Fruit fly (Drosophila melanogaster) whole organism, embryonic: ENCODE data around the gene Rsph1.

Source experiments
- Adf1 ChIP-seq: fragments of 200-800 bp; sonication (Bioruptor generic); IDR thresholded peaks from 2 replicates; pipeline ENCODE4 v1.3.6; 2022; ENCODE audit warnings: missing biosample characterization, missing genetic modification characterization
- Awh ChIP-seq: fragments of 200-800 bp; sonication (Bioruptor generic); IDR thresholded peaks from 2 replicates; pipeline ENCODE4, ENCODE4 v1.3.6; 2022; ENCODE audit warnings: missing biosample characterization, missing genetic modification characterization
- B-H2 ChIP-seq: fragments of 200-800 bp; sonication (Bioruptor generic); optimal IDR thresholded peaks from 2 replicates; lab custom pipeline; 2018; ENCODE audit warnings: missing biosample characterization, mild to moderate bottlenecking, missing genetic modification characterization
- CG12744 ChIP-seq: fragments of 200-800 bp; sonication (Bioruptor generic); optimal IDR thresholded peaks from 2 replicates; lab custom pipeline; 2016; ENCODE audit warnings: missing biosample characterization, missing genetic modification characterization
- CG13287 ChIP-seq: fragments of 200-800 bp; sonication (Bioruptor generic); IDR thresholded peaks from 2 replicates; pipeline ENCODE4 v1.3.6; 2022; ENCODE audit warnings: missing biosample characterization, missing genetic modification characterization; ENCODE audit not compliant: partially characterized antibody
- CG14710 ChIP-seq: fragments of 200-800 bp; sonication (Bioruptor generic); optimal IDR thresholded peaks from 3 replicates; lab custom pipeline; 2019; ENCODE audit warnings: missing biosample characterization, mild to moderate bottlenecking, missing genetic modification characterization, moderate library complexity
- CG18619 ChIP-seq: fragments of 200-800 bp; sonication (Bioruptor generic); optimal IDR thresholded peaks from 3 replicates; lab custom pipeline; 2017; ENCODE audit warnings: missing biosample characterization, mild to moderate bottlenecking, missing genetic modification characterization
- CG2202 ChIP-seq: fragments of 200-800 bp; sonication (Bioruptor generic); optimal IDR thresholded peaks from 2 replicates; lab custom pipeline; 2018; ENCODE audit warnings: missing biosample characterization, mild to moderate bottlenecking, missing genetic modification characterization
- CG2678 ChIP-seq: fragments of 200-800 bp; sonication (Bioruptor generic); optimal IDR thresholded peaks from 3 replicates; lab custom pipeline; 2019; ENCODE audit warnings: missing biosample characterization, mild to moderate bottlenecking, missing genetic modification characterization, moderate library complexity
- CG2875 ChIP-seq: fragments of 200-800 bp; sonication (Bioruptor generic); optimal IDR thresholded peaks from 2 replicates; lab custom pipeline; 2017; ENCODE audit warnings: missing biosample characterization, mild to moderate bottlenecking, missing genetic modification characterization, missing genetic modification reagents
- CG2889 ChIP-seq: fragments of 200-800 bp; sonication (Bioruptor generic); IDR thresholded peaks from 3 replicates; pipeline ENCODE4 v1.3.6; 2022; ENCODE audit warnings: missing biosample characterization, missing genetic modification characterization
- CG3407 ChIP-seq: fragments of 200-800 bp; sonication (Bioruptor generic); optimal IDR thresholded peaks from 2 replicates; lab custom pipeline; 2018; ENCODE audit warnings: missing biosample characterization, mild to moderate bottlenecking, missing genetic modification characterization
- CG3847 ChIP-seq: fragments of 200-800 bp; sonication (Bioruptor generic); IDR thresholded peaks from 2 replicates; pipeline ENCODE4 v1.3.6; 2022; ENCODE audit warnings: missing biosample characterization, missing genetic modification characterization
- CG6654 ChIP-seq: fragments of 200-800 bp; sonication (Bioruptor generic); optimal IDR thresholded peaks from 2 replicates; lab custom pipeline; 2017; ENCODE audit warnings: missing biosample characterization, mild to moderate bottlenecking, missing genetic modification characterization
- CG6683 ChIP-seq: fragments of 200-800 bp; sonication (Bioruptor generic); optimal IDR thresholded peaks from 2 replicates; lab custom pipeline; 2017; ENCODE audit warnings: missing biosample characterization, mild to moderate bottlenecking, missing genetic modification characterization, missing genetic modification reagents
- CG6813 ChIP-seq: fragments of 200-800 bp; sonication (Bioruptor generic); optimal IDR thresholded peaks from 2 replicates; lab custom pipeline; 2017; ENCODE audit warnings: missing biosample characterization, missing genetic modification characterization, mild to moderate bottlenecking, moderate library complexity, missing genetic modification reagents
- CG7786 ChIP-seq: fragments of 200-800 bp; sonication (Bioruptor generic); optimal IDR thresholded peaks from 2 replicates; lab custom pipeline; 2016; ENCODE audit warnings: missing biosample characterization, missing genetic modification characterization
- CG8290 ChIP-seq, 3 experiments: fragments of 200-800 bp; sonication (Bioruptor generic); optimal IDR thresholded peaks; 2 replicates each; lab custom pipeline; 2016 to 2019; ENCODE audit warnings: missing biosample characterization in 3 of 3, missing genetic modification characterization in 3 of 3, mild to moderate bottlenecking in 2 of 3, moderate library complexity in 1 of 3
- CG8924 ChIP-seq: fragments of 200-800 bp; optimal IDR thresholded peaks from 3 replicates; lab custom pipeline; 2019; ENCODE audit warnings: missing biosample characterization, mild to moderate bottlenecking, missing genetic modification characterization, moderate library complexity
- CTCF ChIP-seq: fragments of 200-800 bp; sonication (Bioruptor generic); optimal IDR thresholded peaks from 2 replicates; lab custom pipeline; 2017; ENCODE audit warnings: missing biosample characterization, mild to moderate bottlenecking, missing genetic modification characterization, moderate library complexity
- GATAe ChIP-seq: fragments of 200-800 bp; sonication (Bioruptor generic); conservative IDR thresholded peaks from 2 replicates; pipeline ENCODE4 v1.3.6; 2022; ENCODE audit warnings: missing biosample characterization, missing genetic modification characterization
- HLHmδ ChIP-seq: fragments of 200-800 bp; sonication (Bioruptor generic); optimal IDR thresholded peaks from 2 replicates; lab custom pipeline; 2018; ENCODE audit warnings: missing biosample characterization, mild to moderate bottlenecking, missing genetic modification characterization, moderate library complexity
- MTF-1 ChIP-seq: fragments of 200-800 bp; sonication (Bioruptor generic); optimal IDR thresholded peaks from 2 replicates; lab custom pipeline; 2018; ENCODE audit warnings: missing biosample characterization, mild to moderate bottlenecking, missing genetic modification characterization, borderline replicate concordance
- Nf-YC ChIP-seq: fragments of 200-800 bp; optimal IDR thresholded peaks from 3 replicates; lab custom pipeline; 2019; ENCODE audit warnings: missing biosample characterization, mild to moderate bottlenecking, missing genetic modification characterization, moderate library complexity
- Rfx ChIP-seq: fragments of 200-800 bp; sonication (Bioruptor generic); IDR thresholded peaks from 2 replicates; pipeline ENCODE4 v1.3.6; 2022; ENCODE audit warnings: missing biosample characterization, missing genetic modification characterization
- Scr ChIP-seq: fragments of 200-800 bp; sonication (Bioruptor generic); IDR thresholded peaks from 2 replicates; pipeline ENCODE4 v1.3.6; 2022; ENCODE audit warnings: missing biosample characterization, missing genetic modification characterization; ENCODE audit not compliant: partially characterized antibody
- Side ChIP-seq: fragments of 200-800 bp; sonication (Bioruptor generic); optimal IDR thresholded peaks from 2 replicates; lab custom pipeline; 2016; ENCODE audit warnings: missing biosample characterization, missing genetic modification characterization
- bab2 ChIP-seq: fragments of 200-800 bp; sonication (Bioruptor generic); optimal IDR thresholded peaks from 2 replicates; lab custom pipeline; 2016; ENCODE audit warnings: missing biosample characterization, missing genetic modification characterization
- bcd ChIP-seq: fragments of 200-800 bp; sonication (Bioruptor generic); optimal IDR thresholded peaks from 2 replicates; lab custom pipeline; 2017; ENCODE audit warnings: missing biosample characterization, mild to moderate bottlenecking, missing genetic modification characterization
- bsh ChIP-seq, 2 experiments: fragments of 200-800 bp; sonication (Bioruptor generic); optimal IDR thresholded peaks; 2 replicates each; lab custom pipeline; 2017 to 2018; ENCODE audit warnings: mild to moderate bottlenecking in 2 of 2, missing biosample characterization in 2 of 2, missing genetic modification characterization in 2 of 2, moderate library complexity in 1 of 2
- btn ChIP-seq: fragments of 200-800 bp; sonication (Bioruptor generic); optimal IDR thresholded peaks from 2 replicates; lab custom pipeline; 2016; ENCODE audit warnings: missing biosample characterization, missing genetic modification characterization
- caup ChIP-seq: fragments of 200-800 bp; sonication (Bioruptor generic); optimal IDR thresholded peaks from 3 replicates; lab custom pipeline; 2017; ENCODE audit warnings: missing biosample characterization, mild to moderate bottlenecking, missing genetic modification characterization, moderate library complexity; ENCODE audit not compliant: severe bottlenecking
- cg ChIP-seq: fragments of 200-800 bp; sonication (Bioruptor generic); optimal IDR thresholded peaks from 3 replicates; lab custom pipeline; 2019; ENCODE audit warnings: missing biosample characterization, mild to moderate bottlenecking, missing genetic modification characterization, moderate library complexity
- chinmo ChIP-seq: fragments of 200-800 bp; sonication (Bioruptor generic); IDR thresholded peaks from 4 replicates; pipeline ENCODE4 v1.3.6; 2022; ENCODE audit warnings: missing biosample characterization, missing genetic modification characterization; ENCODE audit not compliant: partially characterized antibody
- crol ChIP-seq: fragments of 200-800 bp; sonication (Bioruptor generic); IDR thresholded peaks from 2 replicates; pipeline ENCODE4 v1.3.6; 2022; ENCODE audit warnings: missing biosample characterization, missing genetic modification characterization
- cwo ChIP-seq: fragments of 200-800 bp; sonication (Bioruptor generic); optimal IDR thresholded peaks from 3 replicates; lab custom pipeline; 2017; ENCODE audit warnings: missing biosample characterization, missing genetic modification characterization, mild to moderate bottlenecking, moderate library complexity, missing genetic modification reagents
- dysf ChIP-seq: fragments of 200-800 bp; sonication (Bioruptor generic); IDR thresholded peaks from 3 replicates; pipeline ENCODE4 v1.3.6; 2022; ENCODE audit warnings: missing biosample characterization, missing genetic modification characterization
- esg ChIP-seq: fragments of 200-800 bp; sonication (Bioruptor generic); conservative IDR thresholded peaks from 2 replicates; pipeline ENCODE4 v1.3.6; 2022; ENCODE audit warnings: missing biosample characterization, missing genetic modification characterization
- exex ChIP-seq: fragments of 200-800 bp; sonication (Bioruptor generic); optimal IDR thresholded peaks from 4 replicates; lab custom pipeline; 2018; ENCODE audit warnings: missing biosample characterization, mild to moderate bottlenecking, missing genetic modification characterization, moderate library complexity
- gce ChIP-seq: fragments of 200-800 bp; sonication (Bioruptor generic); IDR thresholded peaks from 3 replicates; pipeline ENCODE4 v1.3.6; 2022; ENCODE audit warnings: missing biosample characterization, missing genetic modification characterization
- run ChIP-seq: fragments of 200-800 bp; sonication (Bioruptor generic); optimal IDR thresholded peaks from 3 replicates; lab custom pipeline; 2018; ENCODE audit warnings: missing biosample characterization, mild to moderate bottlenecking, missing genetic modification characterization
- so ChIP-seq: fragments of 200-800 bp; sonication (Bioruptor generic); IDR thresholded peaks from 3 replicates; pipeline ENCODE4 v1.3.6; 2022; ENCODE audit warnings: missing biosample characterization, missing genetic modification characterization
- sqz ChIP-seq: fragments of 200-800 bp; sonication (Bioruptor generic); optimal IDR thresholded peaks from 3 replicates; lab custom pipeline; 2018; ENCODE audit warnings: missing biosample characterization, mild to moderate bottlenecking, missing genetic modification characterization
- twi ChIP-seq: fragments of 200-800 bp; optimal IDR thresholded peaks from 2 replicates; lab custom pipeline; 2019; ENCODE audit warnings: missing biosample characterization, mild to moderate bottlenecking, missing genetic modification characterization, moderate library complexity

Rsph1 gene

dm6 chr2L:13205256-13205655 lies 22.0 kb downstream of the Rsph1 start (continued):
- TF ChIP-seq run (tag; lab: Kevin White, UChicago) (peak; percentile 21), CTCF (no peak), esg (GFP tag; lab: Robert Waterston, UW) (no peak), CG6813 (GFP tag; lab: Kevin White, UChicago) (peak; percentile 57), bab2 (peak; percentile 5), GATAe (GFP tag; lab: Robert Waterston, UW) (no peak), CG12744 (GFP tag; lab: Kevin White, UChicago) (peak; percentile 20), CG2875 (peak; percentile 10), cwo (peak; percentile 99), Scr (GFP tag; lab: Robert Waterston, UW) (no peak), exex (tag; lab: Kevin White, UChicago) (no peak), gce (GFP tag; lab: Robert Waterston, UW) (peak; percentile 70; the same call in 2 of the 3 replicates), MTF-1 (GFP tag; lab: Kevin White, UChicago) (peak; percentile 36), cg (GFP tag; lab: Kevin White, UChicago) (peak; percentile 7), bsh (GFP tag; optimal IDR thresholded peaks at IDR 0.05; lab: Kevin White, UChicago) (peak in 1 of 2 experiments; percentile 18), CG6654 (no peak), CG18619 (peak; percentile 29), Awh (GFP tag; lab: Robert Waterston, UW) (peak; percentile 49; the same call in 1 of the 2 replicates), Rfx (GFP tag; lab: Robert Waterston, UW) (peak; percentile 19; the same call in 1 of the 2 replicates), crol (GFP tag; lab: Robert Waterston, UW) (peak; percentile 81), so (peak; percentile 51; the same call in 1 of the 3 replicates), CG2202 (tag; lab: Kevin White, UChicago) (peak; percentile 3), Side (GFP tag; lab: Kevin White, UChicago) (peak; percentile 27), caup (GFP tag; lab: Kevin White, UChicago) (peak; percentile 39), CG7786 (peak; percentile 6), chinmo (GFP tag; lab: Robert Waterston, UW) (peak; percentile 82; the same call in 1 of the 4 replicates), bcd (GFP tag; lab: Kevin White, UChicago) (peak; percentile 38), Adf1 (peak; percentile 36; the same call in 1 of the 2 replicates), dysf (GFP tag; lab: Robert Waterston, UW) (peak; percentile 29; the same call in 1 of the 3 replicates), CG6683 (peak; percentile 64), B-H2 (GFP tag; lab: Kevin White, UChicago) (peak; percentile 43), twi (peak; percentile 46), HLHmδ (GFP tag; lab: Kevin White, UChicago) (peak; percentile 84), btn (GFP tag; lab: Kevin White, UChicago) (no peak), CG3407 (GFP tag; lab: Kevin White, UChicago) (peak; percentile 7), CG2678 (peak; percentile 31), CG3847 (GFP tag; lab: Robert Waterston, UW) (no peak), sqz (GFP tag; lab: Kevin White, UChicago) (no peak), CG14710 (tag; lab: Kevin White, UChicago) (peak; percentile 24), CG8290 (GFP tag; optimal IDR thresholded peaks at IDR 0.05; lab: Kevin White, UChicago) (peak; percentile 17), CG8290 (tag; optimal IDR thresholded peaks at IDR 0.05; lab: Kevin White, UChicago) (peak in 1 of 2 experiments; percentile 56), CG2889 (no peak), CG8924 (tag; lab: Kevin White, UChicago) (peak; percentile 23), CG13287 (GFP tag; lab: Robert Waterston, UW) (peak; percentile 14; the same call in 1 of the 2 replicates), Nf-YC (tag; lab: Kevin White, UChicago) (peak; percentile 38)
- TF ChIP-seq, all 482 proteins: peak for 155
